Fruit fly (Drosophila melanogaster): ENCODE measurements around the gene CG4822.

CG4822 gene

DNA sequence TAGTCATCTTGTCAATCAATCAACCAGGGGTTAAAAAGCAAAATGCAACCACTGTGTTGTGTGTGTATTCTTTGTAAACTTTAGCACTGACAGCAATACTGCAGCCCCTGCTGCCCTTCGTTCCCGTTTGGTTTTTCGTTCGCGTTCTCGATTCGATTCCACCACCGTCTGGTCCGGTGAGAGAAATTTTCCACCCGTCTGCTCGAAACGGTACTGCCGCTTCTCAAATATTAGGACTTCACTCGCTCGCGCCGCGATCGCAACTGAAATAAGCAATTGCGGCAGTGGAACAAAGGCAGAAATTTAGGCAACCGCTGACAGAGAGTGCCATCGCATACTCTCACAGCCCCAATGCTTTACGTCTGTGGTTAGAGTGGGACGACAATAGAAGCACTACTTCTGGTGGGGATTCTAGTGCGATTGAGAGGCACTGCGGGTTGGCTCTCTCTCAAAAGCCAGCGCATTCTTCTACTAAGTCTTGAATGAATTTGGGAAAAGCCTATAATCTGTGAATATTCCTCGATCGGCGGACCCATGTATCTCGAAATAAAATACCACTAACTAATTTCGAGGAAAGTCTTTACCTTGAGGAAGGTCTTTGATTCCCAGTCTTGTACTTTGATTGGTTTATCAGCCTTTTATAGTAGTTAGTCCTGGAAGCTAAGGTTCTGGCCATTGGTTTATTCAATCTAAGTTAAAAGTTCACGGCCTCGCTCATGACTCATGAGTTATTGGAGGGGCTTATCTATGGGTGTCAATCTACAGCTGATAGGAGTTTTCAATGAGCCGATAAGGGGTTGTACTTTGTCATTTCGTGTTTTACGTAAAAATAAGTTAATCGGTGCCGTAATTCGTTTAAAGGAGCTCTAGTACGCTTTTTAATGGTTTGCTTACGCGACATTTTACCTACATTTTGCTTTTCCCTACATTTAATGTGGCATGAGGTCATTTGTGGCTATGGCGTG is 7.7 kb upstream of the CG4822 start (continued):
- peak; percentile 23 for TF ChIP-seq CoRest (tag; optimal IDR thresholded peaks at IDR 0.05)
- peak; percentile 51; the same call in 1 of the 3 replicates for TF ChIP-seq CG11456 (GFP tag; IDR thresholded peaks at IDR 0.05)
- no peak for TF ChIP-seq fru (optimal IDR thresholded peaks at IDR 0.05)
- no peak; the same call in 1 of the 2 replicates for TF ChIP-seq sna (GFP tag; IDR thresholded peaks at IDR 0.05; ENCODE audit: partially characterized antibody)
- TF ChIP-seq Camta (GFP tag; optimal IDR thresholded peaks at IDR 0.05), result no peak
- TF ChIP-seq jigr1 (GFP tag; IDR thresholded peaks at IDR 0.05), result no peak
- TF ChIP-seq CG2129 (GFP tag; IDR thresholded peaks at IDR 0.05; ENCODE audit: partially characterized antibody), result no peak
- 0 out of 2 replicates have a peak, but pooled peaks have one; percentile 27 for TF ChIP-seq Drgx (GFP tag; IDR thresholded peaks at IDR 0.05)
- peak; percentile 20 for TF ChIP-seq Blimp-1 (GFP tag; optimal IDR thresholded peaks at IDR 0.05)
- TF ChIP-seq CG9215 (GFP tag; IDR thresholded peaks at IDR 0.05), result no peak
- TF ChIP-seq CG11696 (GFP tag; IDR thresholded peaks at IDR 0.05), result 0 out of 2 replicates have a peak, but pooled peaks have one; percentile 50
- TF ChIP-seq CG15269 (tag; optimal IDR thresholded peaks at IDR 0.05), result peak; percentile 18
- TF ChIP-seq Mrtf (GFP tag; IDR thresholded peaks at IDR 0.05), result no peak
- no peak for TF ChIP-seq gsb-n (tag; optimal IDR thresholded peaks at IDR 0.05)
- peak; percentile 8 for TF ChIP-seq tap (tag; optimal IDR thresholded peaks at IDR 0.05)
- no peak for TF ChIP-seq CG30431 (GFP tag; optimal IDR thresholded peaks at IDR 0.05)
- TF ChIP-seq Atf-2 (GFP tag; optimal IDR thresholded peaks at IDR 0.05), result no peak
- TF ChIP-seq CG4707 (GFP tag; optimal IDR thresholded peaks at IDR 0.05), result peak; percentile 64
- TF ChIP-seq CG10274 (GFP tag; optimal IDR thresholded peaks at IDR 0.05), result no peak
- TF ChIP-seq bbx (GFP tag; IDR thresholded peaks at IDR 0.05; ENCODE audit: partially characterized antibody), result peak; percentile 65
- TF ChIP-seq grau (tag; optimal IDR thresholded peaks at IDR 0.05), result peak; percentile 35
- TF ChIP-seq Mes4 (GFP tag; optimal IDR thresholded peaks at IDR 0.05), result peak; percentile 10
- peak; percentile 26 for TF ChIP-seq CG2120 (GFP tag; optimal IDR thresholded peaks at IDR 0.05)
- TF ChIP-seq Dbx (GFP tag; IDR thresholded peaks at IDR 0.05), result peak; percentile 75; the same call in 2 of the 3 replicates
- TF ChIP-seq ssp (GFP tag; IDR thresholded peaks at IDR 0.05), result no peak
- peak in 1 of 2 experiments; percentile 14 for TF ChIP-seq dpn (GFP tag; optimal IDR thresholded peaks at IDR 0.05)
- no peak for TF ChIP-seq pan (optimal IDR thresholded peaks at IDR 0.05)
- TF ChIP-seq pan (GFP tag; optimal IDR thresholded peaks at IDR 0.05 in 1 of 2, IDR thresholded peaks at IDR 0.05 in 1 of 2), result peak in 1 of 2 experiments; percentile 72
- peak; percentile 2 for TF ChIP-seq abd-A (tag; optimal IDR thresholded peaks at IDR 0.05)
- no peak for TF ChIP-seq schlank (tag; optimal IDR thresholded peaks at IDR 0.05)
- peak; percentile 36; the same call in 1 of the 3 replicates for TF ChIP-seq CG6791 (GFP tag; IDR thresholded peaks at IDR 0.05; ENCODE audit: partially characterized antibody)
- peak; percentile 28 for TF ChIP-seq bigmax (GFP tag; optimal IDR thresholded peaks at IDR 0.05)
- no peak for TF ChIP-seq tup (GFP tag; optimal IDR thresholded peaks at IDR 0.05)
- TF ChIP-seq CG11695 (GFP tag; IDR thresholded peaks at IDR 0.05), result no peak
- 0 out of 3 replicates have a peak, but pooled peaks have one; percentile 36 for TF ChIP-seq CG7963 (GFP tag; IDR thresholded peaks at IDR 0.05; ENCODE audit: partially characterized antibody)
- TF ChIP-seq Ets97D (GFP tag; optimal IDR thresholded peaks at IDR 0.05), result no peak
- no peak for TF ChIP-seq Oli (tag; optimal IDR thresholded peaks at IDR 0.05)
- TF ChIP-seq CG10321 (GFP tag; IDR thresholded peaks at IDR 0.05), result peak; percentile 97
- peak; percentile 62; the same call in 1 of the 2 replicates for TF ChIP-seq Bgb (GFP tag; IDR thresholded peaks at IDR 0.05; ENCODE audit: partially characterized antibody)
- peak; percentile 34 for TF ChIP-seq CG10147 (GFP tag; optimal IDR thresholded peaks at IDR 0.05)
- TF ChIP-seq CG10431 (GFP tag; optimal IDR thresholded peaks at IDR 0.05), result peak; percentile 39
- peak; percentile 65 for TF ChIP-seq wek (GFP tag; optimal IDR thresholded peaks at IDR 0.05)
- peak; percentile 59 for TF ChIP-seq lbe (GFP tag; optimal IDR thresholded peaks at IDR 0.05)
- no peak; the same call in 1 of the 2 replicates for TF ChIP-seq CG14014 (GFP tag; IDR thresholded peaks at IDR 0.05)
- peak; percentile 93 for TF ChIP-seq CG12769 (tag; optimal IDR thresholded peaks at IDR 0.05)
- no peak for TF ChIP-seq CG15696 (tag; optimal IDR thresholded peaks at IDR 0.05)
- peak; percentile 91 for TF ChIP-seq chm (GFP tag; IDR thresholded peaks at IDR 0.05)
- no peak for TF ChIP-seq h (optimal IDR thresholded peaks at IDR 0.05)

All from whole organism, embryonic.